Worm (Caenorhabditis elegans) whole organism, early embryonic: ENCODE results near the gene ZK1321.4.

Experiments
- B0310.2 ChIP-seq: sonication (generic microtip); optimal IDR thresholded peaks from 2 replicates; lab custom pipeline; 2016; ENCODE audit warnings: mild to moderate bottlenecking, missing genetic modification characterization, missing compliant biosample characterization
- F13C5.2 ChIP-seq: sonication (generic microtip); optimal IDR thresholded peaks from 2 replicates; lab custom pipeline; 2017; ENCODE audit warnings: mild to moderate bottlenecking, missing genetic modification characterization, inconsistent platforms, missing compliant biosample characterization
- aly-1 ChIP-seq: sonication (generic microtip); optimal IDR thresholded peaks from 2 replicates; lab custom pipeline; 2016; ENCODE audit warnings: missing genetic modification characterization, missing compliant biosample characterization
- ama-1 ChIP-seq: fragments of 150-350 bp; optimal IDR thresholded peaks from 2 replicates; lab custom pipeline; 2014
- ceh-13 ChIP-seq: fragments of 200-800 bp; sonication (Bioruptor generic); optimal IDR thresholded peaks from 2 replicates; lab custom pipeline; 2018; ENCODE audit warnings: mild to moderate bottlenecking, missing genetic modification characterization, missing compliant biosample characterization
- ceh-36 ChIP-seq: sonication (generic microtip); optimal IDR thresholded peaks from 2 replicates; lab custom pipeline; 2016; ENCODE audit warnings: missing genetic modification characterization, inconsistent platforms, missing compliant biosample characterization
- ets-7 ChIP-seq: sonication (generic microtip); optimal IDR thresholded peaks from 2 replicates; lab custom pipeline; 2016; ENCODE audit warnings: missing genotype, missing genetic modification characterization, missing compliant biosample characterization
- flt-1 ChIP-seq: fragments of 200-800 bp; sonication (Bioruptor generic); IDR thresholded peaks from 2 replicates; pipeline ENCODE4 v1.3.6; 2022; ENCODE audit warnings: missing genetic modification characterization, missing compliant biosample characterization
- hmbx-1 ChIP-seq: sonication (generic microtip); optimal IDR thresholded peaks from 2 replicates; lab custom pipeline; 2016; ENCODE audit warnings: mild to moderate bottlenecking, missing genetic modification characterization, missing compliant biosample characterization
- hmg-4 ChIP-seq: fragments of 200-800 bp; sonication (Bioruptor generic); optimal IDR thresholded peaks from 2 replicates; lab custom pipeline; 2018; ENCODE audit warnings: mild to moderate bottlenecking, missing genetic modification characterization, missing compliant biosample characterization
- hnd-1 ChIP-seq: sonication (generic microtip); optimal IDR thresholded peaks from 2 replicates; lab custom pipeline; 2016; ENCODE audit warnings: missing genetic modification characterization, missing compliant biosample characterization
- pes-1 ChIP-seq: fragments of 200-800 bp; sonication (Bioruptor generic); IDR thresholded peaks from 2 replicates; pipeline ENCODE4 v1.3.6; 2022; ENCODE audit warnings: missing genetic modification reagents, missing genetic modification characterization, missing compliant biosample characterization
- scrt-1 ChIP-seq: fragments of 200-800 bp; sonication (Bioruptor generic); IDR thresholded peaks from 2 replicates; pipeline ENCODE4 v1.3.6; 2022; ENCODE audit warnings: missing genetic modification characterization, missing compliant biosample characterization
- sea-1 ChIP-seq: fragments of 200-800 bp; sonication (Bioruptor generic); conservative IDR thresholded peaks from 2 replicates; pipeline ENCODE4 v1.3.6; 2022; ENCODE audit warnings: missing genetic modification characterization, missing compliant biosample characterization
- tbx-11 ChIP-seq: fragments of 200-800 bp; sonication (Bioruptor generic); IDR thresholded peaks from 2 replicates; pipeline ENCODE4 v1.3.6; 2022; ENCODE audit warnings: missing genetic modification characterization, missing compliant biosample characterization
- tbx-37 ChIP-seq: fragments of 200-800 bp; sonication (Bioruptor generic); conservative IDR thresholded peaks from 2 replicates; pipeline ENCODE4 v1.3.6; 2022; ENCODE audit warnings: missing genetic modification reagents, missing genetic modification characterization, missing compliant biosample characterization
- tra-4 ChIP-seq: sonication (generic microtip); optimal IDR thresholded peaks from 2 replicates; lab custom pipeline; 2017; ENCODE audit warnings: missing genetic modification characterization, missing compliant biosample characterization

ZK1321.4 gene

ce11 chrII:9773892-9774581, at the start of gene ZK1321.4:
Gene ZK1321.4 (minus strand): TSS chrII:9773942.
- TF ChIP-seq hmg-4 (GFP tag; lab: Kevin White, UChicago) (no peak), tra-4 (tag; lab: Kevin White, UChicago) (no peak), tbx-37 (no peak), F13C5.2 (tag; lab: Kevin White, UChicago) (no peak), flt-1 (GFP tag; lab: Robert Waterston, UW) (no peak), scrt-1 (no peak), hmbx-1 (no peak), pes-1 (GFP tag; lab: Robert Waterston, UW) (no peak), ets-7 (tag; lab: Kevin White, UChicago) (no peak), hnd-1 (tag; lab: Kevin White, UChicago) (no peak), ama-1 (lab: Kevin White, UChicago) (no peak), B0310.2 (tag; lab: Kevin White, UChicago) (no peak), sea-1 (GFP tag; lab: Robert Waterston, UW) (no peak), ceh-13 (no peak), aly-1 (tag; lab: Kevin White, UChicago) (no peak), ceh-36 (no peak), tbx-11 (no peak)

- TF ChIP-seq B0310.2 (tag; lab: Kevin White, UChicago) = no peak
- TF ChIP-seq ama-1 (lab: Kevin White, UChicago) = no peak
- no peak for TF ChIP-seq tbx-37
- no peak for TF ChIP-seq ceh-13
- no peak for TF ChIP-seq sea-1 (GFP tag; lab: Robert Waterston, UW)
- no peak for TF ChIP-seq ceh-36
- no peak for TF ChIP-seq pes-1 (GFP tag; lab: Robert Waterston, UW)
- TF ChIP-seq ets-7 (tag; lab: Kevin White, UChicago) = no peak
- TF ChIP-seq hnd-1 (tag; lab: Kevin White, UChicago) = no peak
- no peak for TF ChIP-seq tra-4 (tag; lab: Kevin White, UChicago)
- no peak for TF ChIP-seq tbx-11
- no peak for TF ChIP-seq aly-1 (tag; lab: Kevin White, UChicago)
- no peak for TF ChIP-seq hmg-4 (GFP tag; lab: Kevin White, UChicago)
- no peak for TF ChIP-seq scrt-1
- no peak for TF ChIP-seq hmbx-1
- no peak for TF ChIP-seq flt-1 (GFP tag; lab: Robert Waterston, UW)
- no peak for TF ChIP-seq F13C5.2 (tag; lab: Kevin White, UChicago)
Measured at ce11 chrII:9807519-9807972, 33.8 kb upstream of the ZK1321.4 start, which contains the start of gene cyp-13A8. Gene cyp-13A8 (minus strand): TSS chrII:9807569.

- TF ChIP-seq hmbx-1 (no peak), ets-7 (tag; lab: Kevin White, UChicago) (no peak), pes-1 (GFP tag; lab: Robert Waterston, UW) (no peak), ceh-36 (no peak), B0310.2 (tag; lab: Kevin White, UChicago) (no peak), scrt-1 (no peak), aly-1 (tag; lab: Kevin White, UChicago) (no peak)
Measured at ce11 chrII:9803320-9803719, 29.6 kb upstream of the ZK1321.4 start, which contains the start of gene cyp-13A7. Gene cyp-13A7 (plus strand): TSS chrII:9803620.

- TF ChIP-seq ets-7 (tag; lab: Kevin White, UChicago) = no peak
- no peak for TF ChIP-seq ceh-36
- no peak for TF ChIP-seq F13C5.2 (tag; lab: Kevin White, UChicago)
- no peak for TF ChIP-seq B0310.2 (tag; lab: Kevin White, UChicago)
- TF ChIP-seq pes-1 (GFP tag; lab: Robert Waterston, UW) = no peak
- TF ChIP-seq flt-1 (GFP tag; lab: Robert Waterston, UW) = no peak
Measured at ce11 chrII:9802642-9803041, 28.9 kb upstream of the ZK1321.4 start, which contains the start of gene cyp-13A6. Gene cyp-13A6 (minus strand): TSS chrII:9802821.

- TF ChIP-seq ama-1 (lab: Kevin White, UChicago) (no peak), pes-1 (GFP tag; lab: Robert Waterston, UW) (no peak), ceh-36 (no peak), ets-7 (tag; lab: Kevin White, UChicago) (no peak), sea-1 (GFP tag; lab: Robert Waterston, UW) (no peak), tra-4 (tag; lab: Kevin White, UChicago) (no peak), hnd-1 (tag; lab: Kevin White, UChicago) (no peak), flt-1 (GFP tag; lab: Robert Waterston, UW) (no peak), hmbx-1 (no peak), scrt-1 (no peak)
Measured at ce11 chrII:9800251-9800650, 26.5 kb upstream of the ZK1321.4 start, which contains the start of gene cyp-13A5. Gene cyp-13A5 (minus strand): TSS chrII:9800362.

- TF ChIP-seq scrt-1 = no peak
- TF ChIP-seq ets-7 (tag; lab: Kevin White, UChicago) = no peak
- no peak for TF ChIP-seq aly-1 (tag; lab: Kevin White, UChicago)
Measured at ce11 chrII:9797664-9798063, 23.9 kb upstream of the ZK1321.4 start, which contains the start of gene cyp-13A4. Gene cyp-13A4 (minus strand): TSS chrII:9797740.

ce11 chrII:9793197-9793596, 19.5 kb upstream of the ZK1321.4 start, which contains the start of gene cyp-13A3:
Gene cyp-13A3 (minus strand): TSS chrII:9793297.
- TF ChIP-seq tra-4 (tag; lab: Kevin White, UChicago) = no peak
- no peak for TF ChIP-seq hnd-1 (tag; lab: Kevin White, UChicago)
- no peak for TF ChIP-seq B0310.2 (tag; lab: Kevin White, UChicago)
- TF ChIP-seq aly-1 (tag; lab: Kevin White, UChicago) = no peak
- TF ChIP-seq hmg-4 (GFP tag; lab: Kevin White, UChicago) = no peak
- no peak for TF ChIP-seq flt-1 (GFP tag; lab: Robert Waterston, UW)
- no peak for TF ChIP-seq F13C5.2 (tag; lab: Kevin White, UChicago)
- TF ChIP-seq hmbx-1 = no peak
- no peak for TF ChIP-seq ets-7 (tag; lab: Kevin White, UChicago)
- TF ChIP-seq scrt-1 = no peak
- TF ChIP-seq tbx-11 = no peak
- no peak for TF ChIP-seq pes-1 (GFP tag; lab: Robert Waterston, UW)
- TF ChIP-seq ceh-36 = no peak
- no peak for TF ChIP-seq tbx-37
- TF ChIP-seq ama-1 (lab: Kevin White, UChicago) = no peak
- TF ChIP-seq ceh-13 = no peak
- no peak for TF ChIP-seq sea-1 (GFP tag; lab: Robert Waterston, UW)
